Worm (Caenorhabditis elegans) whole organism, L4/young adult: ENCODE results near the gene T12A7.9.

Experiments
- dao-5 ChIP-seq: sonication (generic microtip); optimal IDR thresholded peaks from 2 replicates; lab custom pipeline; 2016; ENCODE audit warnings: missing genotype, missing genetic modification characterization, moderate library complexity, missing compliant biosample characterization
- him-1 ChIP-seq: sonication (generic microtip); optimal IDR thresholded peaks from 2 replicates; lab custom pipeline; 2016; ENCODE audit warnings: missing genotype, missing genetic modification reagents, missing genetic modification characterization, missing compliant biosample characterization

ce11 chrIV:11718653-11719052, 37.2 kb downstream of the T12A7.9 start:
- TF ChIP-seq him-1 (tag; lab: Kevin White, UChicago) = no peak
- TF ChIP-seq dao-5 (tag; lab: Kevin White, UChicago) = no peak
